Fruit fly (Drosophila melanogaster): ENCODE results near the gene Ugt37B1.

Ugt37B1 gene

DNA sequence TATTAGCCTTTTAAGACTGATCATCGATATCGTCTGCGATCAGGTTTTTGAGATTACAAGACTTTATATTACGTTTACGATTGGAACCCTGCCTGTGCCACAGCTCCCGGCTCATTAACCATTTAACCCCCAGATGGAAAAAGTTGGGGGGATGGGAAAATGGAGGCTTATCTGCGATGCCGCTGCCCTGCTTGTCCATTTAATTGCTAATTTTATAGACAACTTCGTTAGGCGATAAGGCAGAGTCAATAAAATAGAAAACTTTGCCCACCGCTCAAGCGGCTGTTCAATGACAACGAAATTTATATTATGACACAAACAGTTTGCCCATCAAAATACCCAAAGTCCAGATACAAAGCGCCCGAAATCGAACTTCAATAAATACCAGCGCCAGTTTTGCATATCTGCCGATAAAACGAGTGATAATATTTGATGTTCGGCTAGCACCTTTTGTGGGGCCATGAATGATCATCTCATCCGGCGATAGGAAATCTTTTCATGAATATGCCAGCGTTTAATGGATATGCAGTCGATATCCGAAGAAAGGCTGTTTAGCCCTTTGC, 31.8 kb upstream of the Ugt37B1 start:
- TF ChIP-seq Mnt (GFP tag; optimal IDR thresholded peaks at IDR 0.05) (no peak), cic (GFP tag; optimal IDR thresholded peaks at IDR 0.05) (no peak), CG5204 (GFP tag; optimal IDR thresholded peaks at IDR 0.05) (no peak), Clk (GFP tag; optimal IDR thresholded peaks at IDR 0.05) (no peak), CG11617 (GFP tag; optimal IDR thresholded peaks at IDR 0.05) (no peak), cnc (optimal IDR thresholded peaks at IDR 0.05) (no peak), Hr96 (GFP tag; optimal IDR thresholded peaks at IDR 0.05) (no peak), CG12768 (GFP tag; optimal IDR thresholded peaks at IDR 0.05) (no peak), toe (GFP tag; optimal IDR thresholded peaks at IDR 0.05) (no peak), CG7101 (tag; optimal IDR thresholded peaks at IDR 0.05) (no peak), pad (GFP tag; optimal IDR thresholded peaks at IDR 0.05) (no peak), CG1620 (GFP tag; optimal IDR thresholded peaks at IDR 0.05) (no peak), CG33017 (tag; optimal IDR thresholded peaks at IDR 0.05) (no peak), Crg-1 (GFP tag; optimal IDR thresholded peaks at IDR 0.05) (no peak), CG7045 (GFP tag; optimal IDR thresholded peaks at IDR 0.05) (no peak), CG14711 (tag; optimal IDR thresholded peaks at IDR 0.05) (no peak), tj (GFP tag; optimal IDR thresholded peaks at IDR 0.05) (no peak)

DNA sequence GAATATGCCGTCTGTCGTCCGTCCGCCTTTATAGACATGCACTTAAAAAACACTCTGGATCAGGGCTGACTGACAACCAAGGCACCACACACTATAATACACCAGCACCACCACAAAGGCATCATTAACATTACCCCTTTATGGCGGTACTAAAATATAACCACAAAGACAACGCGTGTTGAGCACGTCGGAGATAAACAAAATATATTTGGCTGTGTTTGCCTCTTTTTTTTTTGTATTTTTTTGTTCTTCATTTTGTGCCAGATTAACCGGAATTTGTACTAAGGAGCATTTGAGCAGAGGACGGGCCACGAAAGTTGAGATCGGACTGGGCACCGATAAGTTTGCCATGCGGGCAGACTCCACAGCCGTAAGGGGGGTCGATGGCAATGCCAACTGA, 30.8 kb upstream of the Ugt37B1 start:
- TF ChIP-seq toe (GFP tag; optimal IDR thresholded peaks at IDR 0.05) (no peak), CG1620 (GFP tag; optimal IDR thresholded peaks at IDR 0.05) (no peak), kay (GFP tag; ENCODE audit: borderline replicate concordance) (no peak), Hr96 (GFP tag; optimal IDR thresholded peaks at IDR 0.05) (no peak), bab1 (GFP tag; optimal IDR thresholded peaks at IDR 0.05) (no peak), cnc (optimal IDR thresholded peaks at IDR 0.05) (no peak), tj (GFP tag; optimal IDR thresholded peaks at IDR 0.05) (no peak), CG33017 (tag; optimal IDR thresholded peaks at IDR 0.05) (no peak), CG11617 (GFP tag; optimal IDR thresholded peaks at IDR 0.05) (no peak), Mnt (GFP tag; optimal IDR thresholded peaks at IDR 0.05) (no peak), Crg-1 (GFP tag; optimal IDR thresholded peaks at IDR 0.05) (no peak), cic (GFP tag; optimal IDR thresholded peaks at IDR 0.05) (no peak), CG12768 (GFP tag; optimal IDR thresholded peaks at IDR 0.05) (no peak), ovo (GFP tag; optimal IDR thresholded peaks at IDR 0.05) (no peak), CG7101 (tag; optimal IDR thresholded peaks at IDR 0.05) (no peak), Clk (GFP tag; optimal IDR thresholded peaks at IDR 0.05) (no peak)

DNA sequence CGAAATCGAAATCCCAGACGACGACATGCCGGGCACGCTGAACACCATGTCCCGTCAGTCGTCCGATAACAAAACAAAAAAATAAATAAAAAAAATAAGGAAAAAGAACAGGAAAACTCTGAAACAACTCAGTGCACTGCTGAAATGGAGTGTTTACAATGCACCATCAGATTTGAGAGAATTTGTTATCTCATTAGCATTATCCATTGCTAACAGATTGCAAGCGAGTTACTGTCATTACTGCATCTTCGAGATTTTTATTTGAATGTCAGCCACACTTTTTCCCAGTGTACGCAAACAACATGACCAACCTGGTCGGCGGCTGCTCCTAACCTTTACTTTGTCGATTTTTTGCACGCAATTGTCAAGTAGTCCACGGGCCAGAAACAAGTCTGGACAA, 27.1 kb upstream of the Ugt37B1 start:
- no peak for TF ChIP-seq Crg-1 (GFP tag; optimal IDR thresholded peaks at IDR 0.05)

DNA sequence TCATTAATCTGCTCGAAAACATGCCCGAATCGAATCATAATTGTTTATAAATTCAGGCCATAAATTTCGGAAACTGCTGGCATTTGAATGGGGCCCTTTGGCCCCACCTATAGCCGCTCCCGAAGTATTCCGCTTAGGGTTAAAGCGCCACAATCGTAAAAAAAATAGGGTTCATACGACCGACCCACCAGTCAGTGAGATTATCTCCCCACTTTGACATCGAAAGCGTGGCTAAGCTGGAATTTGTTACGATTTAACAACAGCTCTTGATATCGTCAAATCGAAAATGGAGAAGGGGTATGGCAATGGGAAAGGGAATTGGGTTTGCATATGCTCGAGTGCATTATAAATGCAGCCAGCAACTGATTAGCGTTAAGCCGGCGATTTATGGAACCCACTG, 26.0 kb upstream of the Ugt37B1 start:
- no peak for TF ChIP-seq ovo (GFP tag; optimal IDR thresholded peaks at IDR 0.05)
- no peak for TF ChIP-seq Hr96 (GFP tag; optimal IDR thresholded peaks at IDR 0.05)
- no peak for TF ChIP-seq Clk (GFP tag; optimal IDR thresholded peaks at IDR 0.05)
- TF ChIP-seq Mnt (GFP tag; optimal IDR thresholded peaks at IDR 0.05) = no peak
- no peak for TF ChIP-seq pad (GFP tag; optimal IDR thresholded peaks at IDR 0.05)
- TF ChIP-seq bab1 (GFP tag; optimal IDR thresholded peaks at IDR 0.05) = no peak
- no peak for TF ChIP-seq cnc (optimal IDR thresholded peaks at IDR 0.05)
- TF ChIP-seq tj (GFP tag; optimal IDR thresholded peaks at IDR 0.05) = no peak
- no peak for TF ChIP-seq kay (GFP tag; ENCODE audit: borderline replicate concordance)

DNA sequence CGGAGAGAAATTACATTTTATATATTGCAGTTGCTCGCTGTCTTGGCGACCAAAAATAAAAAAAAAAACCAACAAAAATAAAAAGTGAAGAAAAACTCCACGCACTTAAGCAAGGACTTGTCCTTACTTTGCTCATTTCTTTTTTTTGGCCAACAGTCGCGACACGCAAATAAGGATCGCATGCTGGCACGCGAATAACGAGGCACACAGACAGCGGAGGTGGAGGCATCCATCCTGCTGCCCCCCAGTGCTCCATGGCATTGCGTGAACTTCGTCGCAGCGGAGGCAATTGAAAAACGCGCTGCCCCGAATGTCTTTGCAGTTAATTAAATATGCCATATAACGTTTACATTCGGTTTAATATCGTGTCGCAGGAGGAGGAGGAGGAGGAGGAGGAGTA, 25.3 kb upstream of the Ugt37B1 start:
- TF ChIP-seq CG33017 (tag; optimal IDR thresholded peaks at IDR 0.05) = no peak
- TF ChIP-seq CG7101 (tag; optimal IDR thresholded peaks at IDR 0.05) = no peak
- no peak for TF ChIP-seq Mnt (GFP tag; optimal IDR thresholded peaks at IDR 0.05)
- no peak for TF ChIP-seq CG1620 (GFP tag; optimal IDR thresholded peaks at IDR 0.05)
- TF ChIP-seq Hr96 (GFP tag; optimal IDR thresholded peaks at IDR 0.05) = no peak
- TF ChIP-seq CG12768 (GFP tag; optimal IDR thresholded peaks at IDR 0.05) = no peak
- no peak for TF ChIP-seq pad (GFP tag; optimal IDR thresholded peaks at IDR 0.05)
- TF ChIP-seq ovo (GFP tag; optimal IDR thresholded peaks at IDR 0.05) = no peak
- no peak for TF ChIP-seq tj (GFP tag; optimal IDR thresholded peaks at IDR 0.05)
- TF ChIP-seq kay (GFP tag; ENCODE audit: borderline replicate concordance) = no peak
- no peak for TF ChIP-seq Crg-1 (GFP tag; optimal IDR thresholded peaks at IDR 0.05)
- TF ChIP-seq toe (GFP tag; optimal IDR thresholded peaks at IDR 0.05) = no peak
- no peak for TF ChIP-seq CG7045 (GFP tag; optimal IDR thresholded peaks at IDR 0.05)

DNA sequence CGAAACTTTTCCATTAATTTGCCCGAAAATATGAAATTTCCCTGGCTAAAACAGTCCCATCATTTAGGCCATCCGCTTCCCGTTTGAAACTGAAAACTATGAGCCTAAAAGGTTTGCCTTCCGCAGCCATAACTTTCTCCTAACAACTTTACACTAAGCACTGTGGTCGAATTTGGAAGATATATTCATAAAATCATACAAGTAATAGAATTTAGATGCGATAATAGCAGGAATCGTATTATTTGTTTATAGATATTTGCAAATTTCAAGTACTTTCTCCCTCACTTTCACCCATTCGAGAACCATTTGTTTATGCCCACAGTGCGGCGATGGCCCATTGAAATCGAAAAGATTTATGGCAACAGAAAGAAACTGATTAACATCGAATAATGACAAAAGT, 23.4 kb upstream of the Ugt37B1 start:
- TF ChIP-seq CG7101 (tag; optimal IDR thresholded peaks at IDR 0.05) (no peak), CG5204 (GFP tag; optimal IDR thresholded peaks at IDR 0.05) (no peak), tj (GFP tag; optimal IDR thresholded peaks at IDR 0.05) (no peak), CG12768 (GFP tag; optimal IDR thresholded peaks at IDR 0.05) (no peak), kay (GFP tag; ENCODE audit: borderline replicate concordance) (no peak), CG11617 (GFP tag; optimal IDR thresholded peaks at IDR 0.05) (no peak), pad (GFP tag; optimal IDR thresholded peaks at IDR 0.05) (no peak), CG33017 (tag; optimal IDR thresholded peaks at IDR 0.05) (no peak), ovo (GFP tag; optimal IDR thresholded peaks at IDR 0.05) (no peak), Mnt (GFP tag; optimal IDR thresholded peaks at IDR 0.05) (no peak), toe (GFP tag; optimal IDR thresholded peaks at IDR 0.05) (no peak), CG7045 (GFP tag; optimal IDR thresholded peaks at IDR 0.05) (no peak)

DNA sequence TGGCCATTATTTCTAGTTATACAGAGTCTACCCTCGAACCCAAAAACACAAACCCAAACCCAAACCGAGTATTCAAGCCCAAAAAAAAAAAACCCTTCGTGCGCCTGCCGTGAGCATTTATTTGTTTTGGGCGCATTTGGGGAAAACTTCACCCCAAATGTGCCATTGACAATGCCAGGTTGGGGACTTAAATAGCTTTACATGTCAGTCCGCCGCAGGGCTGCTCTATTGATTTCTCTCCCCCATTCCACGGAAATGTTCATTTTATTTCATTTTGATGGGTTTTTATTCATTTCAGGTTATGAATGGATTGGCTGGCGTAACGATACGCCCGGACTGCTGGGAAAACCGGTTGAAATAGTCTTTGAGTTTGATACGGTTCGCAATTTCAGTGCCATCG, 22.0 kb upstream of the Ugt37B1 start:
- TF ChIP-seq ovo (GFP tag; optimal IDR thresholded peaks at IDR 0.05) (no peak), cic (GFP tag; optimal IDR thresholded peaks at IDR 0.05) (no peak), Mnt (GFP tag; optimal IDR thresholded peaks at IDR 0.05) (no peak), CG7045 (GFP tag; optimal IDR thresholded peaks at IDR 0.05) (no peak)

Data from whole organism, adult.